Fruit fly (Drosophila melanogaster) S2 (cell line): ENCODE measurements around the gene Snx6.

ENCODE experiments used
- CG8478 ChIP-seq: fragments of >200 bp; optimal IDR thresholded peaks from 2 replicates; lab custom pipeline; 2018
- CTCF ChIP-seq, 2 experiments: fragments of >200 bp; optimal IDR thresholded peaks; 2 replicates each; lab custom pipeline; 2018

DNA sequence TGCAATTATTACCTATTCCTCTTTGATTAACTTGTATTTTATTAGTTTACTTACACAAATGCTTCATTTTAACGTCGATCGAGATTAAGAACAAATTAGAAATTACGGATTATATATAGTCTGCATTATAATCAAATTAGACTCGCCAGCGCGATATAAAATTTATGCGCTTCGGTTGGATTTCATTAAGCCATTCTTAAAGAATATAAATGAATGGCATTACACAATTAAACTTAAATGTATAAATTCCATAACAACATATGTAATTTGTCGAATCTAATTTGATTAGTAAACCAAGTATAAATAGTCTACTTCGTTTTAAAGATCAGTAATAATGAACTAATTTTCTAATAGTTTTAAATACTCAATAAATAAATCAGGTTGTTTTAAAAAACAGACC lies 21.2 kb upstream of the Snx6 start, which contains the start of gene Spn28F:
- TF ChIP-seq CG8478 (lab: Kevin White, UChicago), result no peak
- no peak for TF ChIP-seq CTCF (optimal IDR thresholded peaks at IDR 0.05; lab: Kevin White, UChicago)
